Fruit fly (Drosophila melanogaster): Measurements from ENCODE around the gene IntS11.
A peak's percentile ranks its signal among the peaks of the same experiment; 100 is the strongest.

The IntS11 gene

DNA sequence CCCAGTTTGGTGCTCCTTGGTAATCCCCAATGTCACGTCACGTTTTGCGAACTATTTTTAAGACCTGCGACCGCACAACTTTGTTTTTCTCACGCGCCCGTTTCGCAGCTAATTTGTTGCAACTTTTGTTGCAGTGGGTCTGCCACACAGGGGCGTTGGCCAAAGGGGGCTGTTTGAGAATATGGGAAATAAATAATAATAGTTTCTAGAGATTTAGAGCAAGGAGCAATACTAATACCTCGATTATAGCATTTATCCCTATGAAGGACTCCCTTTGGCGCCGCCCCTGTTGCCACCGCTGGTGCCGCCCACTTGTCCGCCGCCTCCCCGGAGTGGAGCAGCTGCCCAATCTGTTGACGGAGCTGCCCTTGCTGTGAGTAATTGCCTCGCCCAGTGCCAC is 10.1 kb downstream of the IntS11 start (continued):
- TF ChIP-seq tgo (GFP tag; IDR thresholded peaks at IDR 0.05) (peak; percentile 44; the same call in 2 of the 3 replicates), E2f2 (GFP tag; IDR thresholded peaks at IDR 0.05) (no peak), CG13424 (tag; optimal IDR thresholded peaks at IDR 0.05) (peak; percentile 30), Med (GFP tag) (peak; percentile 55), lab (GFP tag; optimal IDR thresholded peaks at IDR 0.05) (no peak), ap (GFP tag; IDR thresholded peaks at IDR 0.05) (0 out of 2 replicates have a peak, but pooled peaks have one; percentile 11), otp (GFP tag; IDR thresholded peaks at IDR 0.05) (peak; percentile 50; the same call in 1 of the 3 replicates), Bdp1 (GFP tag; optimal IDR thresholded peaks at IDR 0.05) (no peak), wek (GFP tag; optimal IDR thresholded peaks at IDR 0.05) (no peak), pan (optimal IDR thresholded peaks at IDR 0.05) (no peak), pan (GFP tag; optimal IDR thresholded peaks at IDR 0.05 in 1 of 2, IDR thresholded peaks at IDR 0.05 in 1 of 2) (peak in 1 of 2 experiments; percentile 59), trem (tag; optimal IDR thresholded peaks at IDR 0.05) (no peak), CG15601 (tag; optimal IDR thresholded peaks at IDR 0.05) (no peak), CG32772 (GFP tag; IDR thresholded peaks at IDR 0.05) (peak; percentile 52), TFAM (GFP tag; optimal IDR thresholded peaks at IDR 0.05) (no peak), CG4328 (GFP tag; optimal IDR thresholded peaks at IDR 0.05) (no peak), dysf (GFP tag; IDR thresholded peaks at IDR 0.05) (0 out of 3 replicates have a peak, but pooled peaks have one; percentile 42), ken (GFP tag; IDR thresholded peaks at IDR 0.05) (peak; percentile 63; the same call in 2 of the 3 replicates), CG10366 (GFP tag; IDR thresholded peaks at IDR 0.05) (peak; percentile 43; the same call in 1 of the 2 replicates), CG7357 (GFP tag; IDR thresholded peaks at IDR 0.05) (0 out of 3 replicates have a peak, but pooled peaks have one; percentile 26), ttk (GFP tag; IDR thresholded peaks at IDR 0.05) (0 out of 2 replicates have a peak, but pooled peaks have one; percentile 28), NFAT (GFP tag; IDR thresholded peaks at IDR 0.05) (no peak), grn (GFP tag; optimal IDR thresholded peaks at IDR 0.05) (no peak), Abd-B (GFP tag; optimal IDR thresholded peaks at IDR 0.05) (no peak), fu2 (GFP tag; optimal IDR thresholded peaks at IDR 0.05) (no peak), CG30431 (GFP tag; optimal IDR thresholded peaks at IDR 0.05) (no peak), CG9817 (tag; optimal IDR thresholded peaks at IDR 0.05) (peak; percentile 32), CG11560 (tag; IDR thresholded peaks at IDR 0.05) (0 out of 3 replicates have a peak, but pooled peaks have one; percentile 35), Ssrp (tag; optimal IDR thresholded peaks at IDR 0.05) (peak; percentile 11), Ets65A (GFP tag) (peak; percentile 32), Optix (GFP tag; IDR thresholded peaks at IDR 0.05) (peak; percentile 25; the same call in 1 of the 3 replicates), CG1529 (GFP tag; optimal IDR thresholded peaks at IDR 0.05) (no peak), Dll (GFP tag; IDR thresholded peaks at IDR 0.05; ENCODE audit: partially characterized antibody) (no peak), CG30403 (GFP tag; optimal IDR thresholded peaks at IDR 0.05) (peak; percentile 12), row (GFP tag; IDR thresholded peaks at IDR 0.05) (peak; percentile 45), mirr (GFP tag; optimal IDR thresholded peaks at IDR 0.05) (no peak), Awh (GFP tag; IDR thresholded peaks at IDR 0.05) (peak; percentile 45; the same call in 1 of the 2 replicates), insv (GFP tag; optimal IDR thresholded peaks at IDR 0.05) (no peak), CG15514 (GFP tag; optimal IDR thresholded peaks at IDR 0.05) (no peak), ara (GFP tag; IDR thresholded peaks at IDR 0.05) (peak; percentile 34; the same call in 1 of the 2 replicates), CG5953 (GFP tag; IDR thresholded peaks at IDR 0.05) (0 out of 2 replicates have a peak, but pooled peaks have one; percentile 9), ind (GFP tag; optimal IDR thresholded peaks at IDR 0.05) (no peak), CG14441 (GFP tag; IDR thresholded peaks at IDR 0.05) (peak; percentile 66), tin (GFP tag; optimal IDR thresholded peaks at IDR 0.05) (peak; percentile 23), H15 (GFP tag; IDR thresholded peaks at IDR 0.05) (peak; percentile 53; the same call in 1 of the 3 replicates), esg (GFP tag; conservative IDR thresholded peaks at IDR 0.05) (0 out of 2 replicates have a peak, but pooled peaks have one; percentile 21), ci (GFP tag; IDR thresholded peaks at IDR 0.05) (peak; percentile 68), CG14050 (GFP tag; IDR thresholded peaks at IDR 0.05) (peak; percentile 38; the same call in 2 of the 3 replicates), CG34422 (GFP tag; IDR thresholded peaks at IDR 0.05) (0 out of 3 replicates have a peak, but pooled peaks have one; percentile 29), Xbp1 (GFP tag; optimal IDR thresholded peaks at IDR 0.05) (peak; percentile 31), exex (tag; optimal IDR thresholded peaks at IDR 0.05) (no peak)

Data from whole organism, embryonic.